Worm (Caenorhabditis elegans): ENCODE data around the gene F45G2.7.

DNA sequence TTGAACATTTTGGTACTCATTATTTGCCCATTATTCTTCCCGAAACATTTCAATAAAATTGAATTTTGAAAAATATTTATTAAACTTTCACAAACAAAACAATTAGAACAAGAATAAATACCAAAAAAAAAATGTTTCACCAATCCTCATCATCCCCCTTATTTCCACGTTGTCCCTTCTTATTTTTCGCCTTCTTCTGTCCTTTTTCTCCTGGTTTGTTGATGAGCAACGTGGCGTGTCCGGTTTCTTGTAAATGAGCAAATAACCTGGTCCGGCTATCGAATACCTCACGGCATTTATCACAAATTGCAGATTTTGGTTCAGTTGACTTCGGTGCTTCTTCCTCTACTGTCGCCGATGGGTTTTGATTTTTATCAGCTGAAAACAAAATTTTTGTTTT lies 43.5 kb downstream of the F45G2.7 start:
- TF ChIP-seq ama-1 (optimal IDR thresholded peaks at IDR 0.05) (no peak), hlh-30 (tag; optimal IDR thresholded peaks at IDR 0.05; ENCODE audit: insufficient read depth) (no peak), nhr-28 (tag; optimal IDR thresholded peaks at IDR 0.05) (no peak), sdz-12 (GFP tag; optimal IDR thresholded peaks at IDR 0.05) (no peak)

All from whole organism, L4 larva.